Worm (Caenorhabditis elegans) whole organism, L3 larva: ENCODE results near the gene acbp-4.

Experiments used
- ZK546.5 ChIP-seq: sonication (generic microtip); optimal IDR thresholded peaks from 2 replicates; lab custom pipeline; 2017; ENCODE audit warnings: missing biosample characterization, missing genetic modification characterization
- eor-1 ChIP-seq, 2 experiments: fragments of 150-350 bp; optimal IDR thresholded peaks; 2 replicates each; lab custom pipeline; 2014 to 2018; ENCODE audit warnings: missing biosample characterization in 2 of 2, missing genetic modification characterization in 2 of 2
- nhr-237 ChIP-seq: fragments of 150-350 bp; optimal IDR thresholded peaks from 2 replicates; lab custom pipeline; 2014; ENCODE audit warnings: missing biosample characterization, missing genetic modification characterization
- nhr-28 ChIP-seq: fragments of 150-350 bp; optimal IDR thresholded peaks from 2 replicates; lab custom pipeline; 2014; ENCODE audit warnings: missing biosample characterization, missing genetic modification characterization
- pha-4 ChIP-seq: fragments of 150-350 bp; optimal IDR thresholded peaks from 2 replicates; lab custom pipeline; 2014; ENCODE audit warnings: missing biosample characterization, missing genetic modification reagents, missing genetic modification characterization

DNA sequence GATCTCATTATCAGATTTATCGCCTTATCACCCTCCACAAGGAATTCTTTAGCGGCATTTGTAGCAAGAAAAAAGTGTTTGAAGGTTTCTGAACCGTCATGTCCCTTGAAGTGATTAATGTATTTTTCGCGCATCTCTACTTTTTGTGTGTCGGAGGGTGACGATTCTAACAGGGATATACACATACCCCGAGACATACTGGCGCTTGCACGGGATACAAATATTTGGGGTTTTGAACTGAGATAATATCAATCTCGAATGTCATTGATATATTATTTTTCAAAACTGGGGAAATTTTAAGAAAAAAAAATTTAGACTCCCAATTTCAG lies 3.3 kb downstream of the acbp-4 start:
- TF ChIP-seq pha-4 (tag; lab: Kevin White, UChicago) (no peak), eor-1 (tag; optimal IDR thresholded peaks at IDR 0.05; lab: Kevin White, UChicago) (no peak), ZK546.5 (tag; lab: Kevin White, UChicago) (no peak), nhr-28 (no peak), nhr-237 (tag; lab: Kevin White, UChicago) (no peak)
